Fruit fly (Drosophila melanogaster) whole organism, embryonic: ENCODE measurements around the gene mtTFB2.
A peak's percentile ranks its signal among the peaks of the same experiment; 100 is the strongest.

Experiments used
- BEAF-32 ChIP-seq: fragments of 200-800 bp; sonication (Bioruptor generic); optimal IDR thresholded peaks from 3 replicates; lab custom pipeline; 2017; ENCODE audit warnings: missing biosample characterization, missing genetic modification characterization, mild to moderate bottlenecking, moderate library complexity, missing genetic modification reagents
- Bgb ChIP-seq: fragments of 200-800 bp; sonication (Bioruptor generic); IDR thresholded peaks from 2 replicates; pipeline ENCODE4 v1.3.6; 2022; ENCODE audit warnings: missing biosample characterization, missing genetic modification characterization; ENCODE audit not compliant: partially characterized antibody
- CG10462 ChIP-seq: fragments of 200-800 bp; sonication (Bioruptor generic); optimal IDR thresholded peaks from 2 replicates; lab custom pipeline; 2016; ENCODE audit warnings: missing biosample characterization, missing genetic modification characterization
- CG11398 ChIP-seq: fragments of 200-800 bp; sonication (Bioruptor generic); optimal IDR thresholded peaks from 2 replicates; lab custom pipeline; 2016; ENCODE audit warnings: missing biosample characterization, missing genetic modification characterization
- CG12659 ChIP-seq: fragments of 200-800 bp; sonication (Bioruptor generic); optimal IDR thresholded peaks from 3 replicates; lab custom pipeline; 2017; ENCODE audit warnings: mild to moderate bottlenecking, missing biosample characterization, missing genetic modification reagents, missing genetic modification characterization
- CG13123 ChIP-seq: fragments of 200-800 bp; sonication (Bioruptor generic); optimal IDR thresholded peaks from 2 replicates; lab custom pipeline; 2016; ENCODE audit warnings: missing biosample characterization, missing genetic modification characterization
- CG15696 ChIP-seq: fragments of 200-800 bp; sonication (Bioruptor generic); optimal IDR thresholded peaks from 2 replicates; lab custom pipeline; 2019; ENCODE audit warnings: missing biosample characterization, mild to moderate bottlenecking, missing genetic modification characterization, moderate library complexity
- CG16813 ChIP-seq: fragments of 200-800 bp; sonication (Bioruptor generic); IDR thresholded peaks from 3 replicates; pipeline ENCODE4 v1.3.6; 2022; ENCODE audit warnings: missing biosample characterization, missing genetic modification characterization; ENCODE audit not compliant: partially characterized antibody
- CG2116 ChIP-seq: fragments of 200-800 bp; sonication (Bioruptor generic); optimal IDR thresholded peaks from 3 replicates; lab custom pipeline; 2018; ENCODE audit warnings: missing biosample characterization, mild to moderate bottlenecking, missing genetic modification characterization
- CG2712 ChIP-seq: fragments of 200-800 bp; optimal IDR thresholded peaks from 3 replicates; lab custom pipeline; 2019; ENCODE audit warnings: missing biosample characterization, mild to moderate bottlenecking, missing genetic modification characterization, moderate library complexity
- CG31224 ChIP-seq: fragments of 200-800 bp; sonication (Bioruptor generic); IDR thresholded peaks from 2 replicates; pipeline ENCODE4 v1.3.6; 2022; ENCODE audit warnings: missing biosample characterization, missing genetic modification characterization
- CG3281 ChIP-seq: fragments of 200-800 bp; sonication (Bioruptor generic); optimal IDR thresholded peaks from 3 replicates; lab custom pipeline; 2017; ENCODE audit warnings: missing biosample characterization, mild to moderate bottlenecking, missing genetic modification characterization
- CG33213 ChIP-seq: fragments of 200-800 bp; sonication (Bioruptor generic); optimal IDR thresholded peaks from 3 replicates; lab custom pipeline; 2016; ENCODE audit warnings: missing biosample characterization, missing genetic modification characterization
- CG34224 ChIP-seq: fragments of 200-800 bp; sonication (Bioruptor generic); IDR thresholded peaks from 3 replicates; pipeline ENCODE4 v1.3.6; 2022; ENCODE audit warnings: missing biosample characterization, missing genetic modification characterization; ENCODE audit not compliant: partially characterized antibody
- CG8388 ChIP-seq: fragments of 200-800 bp; sonication (Bioruptor generic); optimal IDR thresholded peaks from 2 replicates; lab custom pipeline; 2019; ENCODE audit warnings: missing biosample characterization, mild to moderate bottlenecking, missing genetic modification characterization, moderate library complexity
- Dll ChIP-seq: fragments of 200-800 bp; sonication (Bioruptor generic); IDR thresholded peaks from 4 replicates; pipeline ENCODE4 v1.3.6; 2022; ENCODE audit warnings: missing biosample characterization, missing genetic modification characterization; ENCODE audit not compliant: partially characterized antibody
- Doc3 ChIP-seq: fragments of 200-800 bp; sonication (Bioruptor generic); IDR thresholded peaks from 3 replicates; pipeline ENCODE4 v1.3.6; 2022; ENCODE audit warnings: missing biosample characterization, missing genetic modification characterization; ENCODE audit not compliant: partially characterized antibody
- Dref ChIP-seq: fragments of 200-800 bp; sonication (Bioruptor generic); IDR thresholded peaks from 2 replicates; pipeline ENCODE4 v1.3.6; 2022; ENCODE audit warnings: missing biosample characterization, missing genetic modification characterization
- E2f2 ChIP-seq: fragments of 200-800 bp; sonication (Bioruptor generic); IDR thresholded peaks from 2 replicates; pipeline ENCODE4 v1.3.6; 2022; ENCODE audit warnings: missing biosample characterization, missing genetic modification characterization
- Hey ChIP-seq: fragments of 200-800 bp; sonication (Bioruptor generic); optimal IDR thresholded peaks from 3 replicates; lab custom pipeline; 2018; ENCODE audit warnings: missing biosample characterization, mild to moderate bottlenecking, missing genetic modification characterization
- Lhr ChIP-seq: fragments of 200-800 bp; sonication (Bioruptor generic); optimal IDR thresholded peaks from 3 replicates; lab custom pipeline; 2017; ENCODE audit warnings: mild to moderate bottlenecking, missing biosample characterization, missing genetic modification reagents, missing genetic modification characterization
- NfI ChIP-seq: fragments of 200-800 bp; sonication (Bioruptor generic); optimal IDR thresholded peaks from 3 replicates; lab custom pipeline; 2018; ENCODE audit warnings: missing biosample characterization, mild to moderate bottlenecking, missing genetic modification characterization, moderate library complexity
- Rfx ChIP-seq: fragments of 200-800 bp; sonication (Bioruptor generic); IDR thresholded peaks from 2 replicates; pipeline ENCODE4 v1.3.6; 2022; ENCODE audit warnings: missing biosample characterization, missing genetic modification characterization
- Scr ChIP-seq: fragments of 200-800 bp; sonication (Bioruptor generic); IDR thresholded peaks from 2 replicates; pipeline ENCODE4 v1.3.6; 2022; ENCODE audit warnings: missing biosample characterization, missing genetic modification characterization; ENCODE audit not compliant: partially characterized antibody
- Trl ChIP-seq, 3 experiments: fragments of >200 bp in 2 of 3; fragments of 200-800 bp in 1 of 3; sonication (Bioruptor generic) in 1 of 3; optimal IDR thresholded peaks; 2 replicates in 1 of 3; 3 replicates in 2 of 3; lab custom pipeline; 2016 to 2017; ENCODE audit warnings: missing biosample characterization in 1 of 3, missing genetic modification characterization in 1 of 3
- ab ChIP-seq: fragments of 200-800 bp; sonication (Bioruptor generic); optimal IDR thresholded peaks from 2 replicates; lab custom pipeline; 2016; ENCODE audit warnings: missing biosample characterization, missing genetic modification characterization
- bcd ChIP-seq: fragments of 200-800 bp; sonication (Bioruptor generic); optimal IDR thresholded peaks from 2 replicates; lab custom pipeline; 2017; ENCODE audit warnings: missing biosample characterization, mild to moderate bottlenecking, missing genetic modification characterization
- da ChIP-seq: fragments of 200-800 bp; sonication (Bioruptor generic); optimal IDR thresholded peaks from 2 replicates; lab custom pipeline; 2016; ENCODE audit warnings: missing biosample characterization, missing genetic modification characterization
- emc ChIP-seq: fragments of 200-800 bp; sonication (Bioruptor generic); optimal IDR thresholded peaks from 2 replicates; lab custom pipeline; 2016; ENCODE audit warnings: missing biosample characterization, missing genetic modification characterization
- eve ChIP-seq, 2 experiments: fragments of >200 bp; optimal IDR thresholded peaks; 2 replicates each; lab custom pipeline; 2017; ENCODE audit warnings: missing biosample characterization in 2 of 2, missing genetic modification characterization in 2 of 2
- grn ChIP-seq: fragments of 200-800 bp; sonication (Bioruptor generic); optimal IDR thresholded peaks from 3 replicates; lab custom pipeline; 2017; ENCODE audit warnings: missing biosample characterization, missing genetic modification characterization
- ham ChIP-seq: fragments of 200-800 bp; sonication (Bioruptor generic); IDR thresholded peaks from 2 replicates; pipeline ENCODE4 v1.3.6; 2022; ENCODE audit warnings: missing biosample characterization, missing genetic modification characterization
- jing ChIP-seq: fragments of 200-800 bp; sonication (Bioruptor generic); optimal IDR thresholded peaks from 2 replicates; lab custom pipeline; 2018; ENCODE audit warnings: missing biosample characterization, mild to moderate bottlenecking, missing genetic modification characterization
- lilli ChIP-seq: fragments of 200-800 bp; sonication (Bioruptor generic); optimal IDR thresholded peaks from 3 replicates; lab custom pipeline; 2016; ENCODE audit warnings: missing biosample characterization, missing genetic modification characterization
- lola ChIP-seq, 3 experiments: fragments of >200 bp in 2 of 3; fragments of 200-800 bp in 1 of 3; sonication (Bioruptor generic) in 1 of 3; optimal IDR thresholded peaks; 2 replicates each; lab custom pipeline; 2017 to 2019; ENCODE audit warnings: missing biosample characterization in 3 of 3, missing genetic modification characterization in 3 of 3, mild to moderate bottlenecking in 1 of 3, moderate library complexity in 1 of 3
- luna ChIP-seq: fragments of 200-800 bp; sonication (Bioruptor generic); optimal IDR thresholded peaks from 2 replicates; lab custom pipeline; 2016; ENCODE audit warnings: missing biosample characterization, missing genetic modification characterization
- nerfin-2 ChIP-seq: fragments of 200-800 bp; sonication (Bioruptor generic); IDR thresholded peaks from 2 replicates; pipeline ENCODE4 v1.3.6; 2022; ENCODE audit warnings: missing biosample characterization, missing genetic modification characterization; ENCODE audit not compliant: partially characterized antibody
- org-1 ChIP-seq: fragments of 200-800 bp; sonication (Bioruptor generic); optimal IDR thresholded peaks from 2 replicates; lab custom pipeline; 2017; ENCODE audit warnings: missing biosample characterization, missing genetic modification characterization
- pfk ChIP-seq: fragments of 200-800 bp; sonication (Bioruptor generic); optimal IDR thresholded peaks from 2 replicates; lab custom pipeline; 2018; ENCODE audit warnings: missing biosample characterization, mild to moderate bottlenecking, missing genetic modification characterization, moderate library complexity
- phol ChIP-seq: fragments of 200-800 bp; sonication (Bioruptor generic); optimal IDR thresholded peaks from 3 replicates; lab custom pipeline; 2018; ENCODE audit warnings: missing biosample characterization, mild to moderate bottlenecking, missing genetic modification characterization, moderate library complexity
- pzg ChIP-seq: fragments of 200-800 bp; sonication (Bioruptor generic); optimal IDR thresholded peaks from 3 replicates; lab custom pipeline; 2018; ENCODE audit warnings: missing biosample characterization, mild to moderate bottlenecking, missing genetic modification characterization, moderate library complexity
- ranshi ChIP-seq: fragments of 200-800 bp; sonication (Bioruptor generic); IDR thresholded peaks from 2 replicates; pipeline ENCODE4 v1.3.6; 2022; ENCODE audit warnings: missing biosample characterization, missing genetic modification characterization
- ro ChIP-seq: fragments of 200-800 bp; sonication (Bioruptor generic); IDR thresholded peaks from 2 replicates; pipeline ENCODE4 v1.3.6; 2022; ENCODE audit warnings: missing biosample characterization, missing genetic modification characterization
- sens ChIP-seq: fragments of 200-800 bp; sonication (Bioruptor generic); peaks from one replicate; lab custom pipeline; 2016; ENCODE audit warnings: missing biosample characterization, missing genetic modification characterization
- sug ChIP-seq: fragments of 200-800 bp; optimal IDR thresholded peaks from 2 replicates; lab custom pipeline; 2019; ENCODE audit warnings: missing biosample characterization, mild to moderate bottlenecking, missing genetic modification characterization, moderate library complexity
- tll ChIP-seq, 2 experiments: fragments of 200-800 bp in 1 of 2; fragments of >200 bp in 1 of 2; sonication (Bioruptor generic) in 1 of 2; optimal IDR thresholded peaks; 2 replicates each; lab custom pipeline; 2017 to 2019; ENCODE audit warnings: missing biosample characterization in 2 of 2, missing genetic modification characterization in 2 of 2, mild to moderate bottlenecking in 1 of 2, moderate library complexity in 1 of 2
- tup ChIP-seq: fragments of 200-800 bp; sonication (Bioruptor generic); optimal IDR thresholded peaks from 2 replicates; lab custom pipeline; 2016; ENCODE audit warnings: missing biosample characterization, mild to moderate bottlenecking, missing genetic modification characterization, moderate library complexity
- z ChIP-seq: fragments of 200-800 bp; sonication (Bioruptor generic); IDR thresholded peaks from 3 replicates; pipeline ENCODE4 v1.3.6; 2022; ENCODE audit warnings: missing biosample characterization, missing genetic modification characterization

The mtTFB2 gene

DNA sequence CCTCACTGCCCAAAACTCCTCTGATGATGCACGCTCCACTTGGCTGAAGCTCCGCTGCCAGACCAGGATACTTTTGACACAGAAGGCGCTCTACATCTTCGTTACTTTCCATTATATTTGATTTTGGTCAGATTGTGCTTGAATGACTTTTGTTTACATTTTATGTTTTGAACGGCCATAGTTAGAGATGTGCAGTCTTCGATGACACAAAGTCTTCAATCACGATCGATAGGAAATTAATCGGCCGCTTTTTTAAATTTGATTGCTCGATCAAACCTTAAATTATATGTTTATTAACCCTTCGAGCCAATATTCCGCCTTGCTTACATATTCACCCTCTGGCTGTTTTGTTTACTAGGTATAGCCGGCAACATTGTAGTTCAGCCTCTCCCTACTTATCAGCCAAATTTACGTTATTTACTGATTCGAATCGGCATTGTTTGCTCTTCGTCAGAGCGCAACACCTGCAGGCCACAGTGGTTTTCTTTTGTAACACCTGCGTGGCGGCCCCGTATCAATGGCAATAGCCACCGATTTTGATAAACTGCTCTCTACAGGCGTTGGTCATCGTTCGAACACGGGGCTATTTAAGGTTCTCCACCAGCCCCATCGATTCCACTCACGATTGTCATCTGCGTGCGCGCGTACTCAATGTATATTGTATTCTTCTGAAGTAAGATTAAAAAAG is 7.5 kb downstream of the mtTFB2 start, which contains the start of the genes Fancl and Npc2e:
Gene Fancl, minus strand, starts transcription at position 175 of the 688 bp plus-strand sequence.
Gene Npc2e, plus strand, starts transcription at position 638 of the 688 bp plus-strand sequence.
- TF ChIP-seq grn (GFP tag; lab: Kevin White, UChicago), result peak; percentile 37
- TF ChIP-seq CG10462 (GFP tag; lab: Kevin White, UChicago), result no peak
- no peak; the same call in 2 of the 3 replicates for TF ChIP-seq CG34224 (GFP tag; lab: Robert Waterston, UW)
- TF ChIP-seq CG15696 (tag; lab: Kevin White, UChicago), result no peak
- peak; percentile 45 for TF ChIP-seq BEAF-32 (GFP tag; lab: Kevin White, UChicago)
- TF ChIP-seq CG13123 (GFP tag; lab: Kevin White, UChicago), result no peak
- peak; percentile 6 for TF ChIP-seq Lhr (GFP tag; lab: Kevin White, UChicago)
- TF ChIP-seq E2f2 (GFP tag; lab: Robert Waterston, UW), result peak; percentile 92
- no peak for TF ChIP-seq jing (GFP tag; lab: Kevin White, UChicago)
- TF ChIP-seq CG16813, result peak; percentile 44; the same call in 1 of the 3 replicates
- peak; percentile 46; the same call in 1 of the 2 replicates for TF ChIP-seq nerfin-2 (GFP tag; lab: Robert Waterston, UW)
- TF ChIP-seq Rfx (GFP tag; lab: Robert Waterston, UW), result no peak
- no peak for TF ChIP-seq org-1 (GFP tag; lab: Kevin White, UChicago)
- TF ChIP-seq Dll, result peak; percentile 67; the same call in 3 of the 4 replicates
- no peak for TF ChIP-seq luna (GFP tag; lab: Kevin White, UChicago)
- TF ChIP-seq CG31224 (GFP tag; lab: Robert Waterston, UW), result no peak
- no peak for TF ChIP-seq lola (GFP tag; optimal IDR thresholded peaks at IDR 0.05; lab: Kevin White, UChicago)
- no peak for TF ChIP-seq CG11398
- peak; percentile 80 for TF ChIP-seq phol (tag; lab: Kevin White, UChicago)
- no peak for TF ChIP-seq da
- peak; percentile 46; the same call in 1 of the 2 replicates for TF ChIP-seq Scr (GFP tag; lab: Robert Waterston, UW)
- TF ChIP-seq CG3281 (GFP tag; lab: Kevin White, UChicago), result no peak
- no peak for TF ChIP-seq CG8388 (GFP tag; lab: Kevin White, UChicago)
- TF ChIP-seq sug, result no peak
- TF ChIP-seq pfk, result no peak
- no peak for TF ChIP-seq tup
- TF ChIP-seq tll (GFP tag; optimal IDR thresholded peaks at IDR 0.05; lab: Kevin White, UChicago), result no peak
- TF ChIP-seq z, result no peak
- TF ChIP-seq ham (GFP tag; lab: Robert Waterston, UW), result no peak
- TF ChIP-seq CG12659 (GFP tag; lab: Kevin White, UChicago), result no peak
- peak; percentile 54 for TF ChIP-seq Hey (tag; lab: Kevin White, UChicago)
- TF ChIP-seq ab (GFP tag; lab: Kevin White, UChicago), result no peak
- TF ChIP-seq Dref, result peak; percentile 69
- peak; percentile 29 for TF ChIP-seq pzg (GFP tag; lab: Kevin White, UChicago)
- no peak for TF ChIP-seq lilli (GFP tag; lab: Kevin White, UChicago)
- no peak for TF ChIP-seq bcd (GFP tag; lab: Kevin White, UChicago)
- TF ChIP-seq emc (GFP tag; lab: Kevin White, UChicago), result no peak
- 0 out of 2 replicates have a peak, but pooled peaks have one; percentile 20 for TF ChIP-seq ranshi (GFP tag; lab: Robert Waterston, UW)
- TF ChIP-seq Trl (optimal IDR thresholded peaks at IDR 0.05; lab: Kevin White, UChicago), result no peak
- no peak for TF ChIP-seq Trl (GFP tag; optimal IDR thresholded peaks at IDR 0.05; lab: Kevin White, UChicago)
- no peak for TF ChIP-seq NfI (GFP tag; lab: Kevin White, UChicago)
- TF ChIP-seq CG2116 (GFP tag; lab: Kevin White, UChicago), result peak; percentile 35
- no peak for TF ChIP-seq ro (GFP tag; lab: Robert Waterston, UW)
- TF ChIP-seq Bgb (GFP tag; lab: Robert Waterston, UW), result peak; percentile 30; the same call in 1 of the 2 replicates
- TF ChIP-seq eve (GFP tag; optimal IDR thresholded peaks at IDR 0.05; lab: Kevin White, UChicago), result no peak
- TF ChIP-seq sens (GFP tag; lab: Kevin White, UChicago), result peak; percentile 16
- TF ChIP-seq Doc3, result 0 out of 3 replicates have a peak, but pooled peaks have one; percentile 42
- no peak for TF ChIP-seq CG2712 (tag; lab: Kevin White, UChicago)
- TF ChIP-seq CG33213, result no peak
